Worm (Caenorhabditis elegans): ENCODE results near the gene fntb-1.

- no peak for TF ChIP-seq nhr-11 (tag; optimal IDR thresholded peaks at IDR 0.05)
- TF ChIP-seq nfya-1 (tag; optimal IDR thresholded peaks at IDR 0.05): no peak
- TF ChIP-seq ceh-30 (tag; optimal IDR thresholded peaks at IDR 0.05): no peak
- TF ChIP-seq ceh-34 (tag; optimal IDR thresholded peaks at IDR 0.05): no peak
- no peak for TF ChIP-seq pqm-1 (tag; optimal IDR thresholded peaks at IDR 0.05)
- no peak for TF ChIP-seq nhr-232 (tag; optimal IDR thresholded peaks at IDR 0.05)
- TF ChIP-seq C08G9.2 (tag; optimal IDR thresholded peaks at IDR 0.05): no peak
- TF ChIP-seq dve-1 (tag; optimal IDR thresholded peaks at IDR 0.05): no peak
- no peak for TF ChIP-seq ama-1 (optimal IDR thresholded peaks at IDR 0.05)
These were observed 15.2 kb upstream of the fntb-1 start, which contains the start of gene egl-1 for ce11 chrV:14432259-14432658.
